Fruit fly (Drosophila melanogaster) whole organism, embryonic: ENCODE results near the gene Hez.

Experiments
- Aef1 ChIP-seq: fragments of 200-800 bp; sonication (Bioruptor generic); IDR thresholded peaks from 3 replicates; pipeline ENCODE4 v1.3.6; 2022; ENCODE audit warnings: missing biosample characterization, missing genetic modification characterization
- Awh ChIP-seq: fragments of 200-800 bp; sonication (Bioruptor generic); IDR thresholded peaks from 2 replicates; pipeline ENCODE4, ENCODE4 v1.3.6; 2022; ENCODE audit warnings: missing biosample characterization, missing genetic modification characterization
- BEAF-32 ChIP-seq: fragments of 200-800 bp; sonication (Bioruptor generic); optimal IDR thresholded peaks from 3 replicates; lab custom pipeline; 2017; ENCODE audit warnings: missing biosample characterization, missing genetic modification characterization, mild to moderate bottlenecking, moderate library complexity, missing genetic modification reagents
- CG10274 ChIP-seq: fragments of 200-800 bp; sonication (Bioruptor generic); optimal IDR thresholded peaks from 3 replicates; lab custom pipeline; 2017; ENCODE audit warnings: missing biosample characterization, mild to moderate bottlenecking, missing genetic modification characterization
- CG10366 ChIP-seq: fragments of 200-800 bp; sonication (Bioruptor generic); IDR thresholded peaks from 2 replicates; pipeline ENCODE4 v1.3.6; 2022; ENCODE audit warnings: missing biosample characterization, missing genetic modification characterization
- CG10462 ChIP-seq: fragments of 200-800 bp; sonication (Bioruptor generic); optimal IDR thresholded peaks from 2 replicates; lab custom pipeline; 2016; ENCODE audit warnings: missing biosample characterization, missing genetic modification characterization
- CG11247 ChIP-seq: fragments of 200-800 bp; sonication (Bioruptor generic); IDR thresholded peaks from 2 replicates; pipeline ENCODE4 v1.3.6; 2022; ENCODE audit warnings: missing biosample characterization, missing genetic modification characterization
- CG11560 ChIP-seq: fragments of 200-800 bp; sonication (Bioruptor generic); IDR thresholded peaks from 3 replicates; pipeline ENCODE4 v1.3.6; 2022; ENCODE audit warnings: missing biosample characterization, missing genetic modification characterization
- CG13287 ChIP-seq: fragments of 200-800 bp; sonication (Bioruptor generic); IDR thresholded peaks from 2 replicates; pipeline ENCODE4 v1.3.6; 2022; ENCODE audit warnings: missing biosample characterization, missing genetic modification characterization; ENCODE audit not compliant: partially characterized antibody
- CG13296 ChIP-seq: fragments of 200-800 bp; sonication (Bioruptor generic); optimal IDR thresholded peaks from 3 replicates; lab custom pipeline; 2018; ENCODE audit warnings: missing biosample characterization, mild to moderate bottlenecking, missing genetic modification characterization
- CG13775 ChIP-seq: fragments of 200-800 bp; sonication (Bioruptor generic); optimal IDR thresholded peaks from 3 replicates; lab custom pipeline; 2017; ENCODE audit warnings: missing biosample characterization, mild to moderate bottlenecking, missing genetic modification characterization
- CG13894 ChIP-seq: fragments of 200-800 bp; sonication (Bioruptor generic); optimal IDR thresholded peaks from 3 replicates; lab custom pipeline; 2018; ENCODE audit warnings: missing biosample characterization, mild to moderate bottlenecking, missing genetic modification characterization, moderate library complexity
- CG15011 ChIP-seq: fragments of 200-800 bp; sonication (Bioruptor generic); optimal IDR thresholded peaks from 3 replicates; lab custom pipeline; 2018; ENCODE audit warnings: missing biosample characterization, mild to moderate bottlenecking, missing genetic modification characterization
- CG1647 ChIP-seq: fragments of 200-800 bp; sonication (Bioruptor generic); optimal IDR thresholded peaks from 3 replicates; lab custom pipeline; 2016; ENCODE audit warnings: missing biosample characterization, missing genetic modification characterization
- CG17802 ChIP-seq: fragments of 200-800 bp; sonication (Bioruptor generic); optimal IDR thresholded peaks from 2 replicates; lab custom pipeline; 2018; ENCODE audit warnings: missing biosample characterization, mild to moderate bottlenecking, missing genetic modification characterization, moderate library complexity
- CG2129 ChIP-seq: fragments of 200-800 bp; sonication (Bioruptor generic); IDR thresholded peaks from 2 replicates; pipeline ENCODE4 v1.3.6; 2022; ENCODE audit warnings: missing biosample characterization, missing genetic modification characterization; ENCODE audit not compliant: partially characterized antibody
- CG2202 ChIP-seq: fragments of 200-800 bp; sonication (Bioruptor generic); optimal IDR thresholded peaks from 2 replicates; lab custom pipeline; 2018; ENCODE audit warnings: missing biosample characterization, mild to moderate bottlenecking, missing genetic modification characterization
- CG31441 ChIP-seq: fragments of 200-800 bp; sonication (Bioruptor generic); IDR thresholded peaks from 2 replicates; pipeline ENCODE4 v1.3.6; 2022; ENCODE audit warnings: missing biosample characterization, missing genetic modification characterization
- CG3281 ChIP-seq: fragments of 200-800 bp; sonication (Bioruptor generic); optimal IDR thresholded peaks from 3 replicates; lab custom pipeline; 2017; ENCODE audit warnings: missing biosample characterization, mild to moderate bottlenecking, missing genetic modification characterization
- CG34376 ChIP-seq: fragments of 200-800 bp; sonication (Bioruptor generic); optimal IDR thresholded peaks from 2 replicates; lab custom pipeline; 2018; ENCODE audit warnings: missing biosample characterization, mild to moderate bottlenecking, missing genetic modification characterization
- CG4404 ChIP-seq: fragments of 200-800 bp; sonication (Bioruptor generic); IDR thresholded peaks from 2 replicates; pipeline ENCODE4 v1.3.6; 2022; ENCODE audit warnings: missing biosample characterization, missing genetic modification characterization
- CG4730 ChIP-seq: fragments of 200-800 bp; sonication (Bioruptor generic); IDR thresholded peaks from 2 replicates; pipeline ENCODE4 v1.3.6; 2022; ENCODE audit warnings: missing biosample characterization, missing genetic modification characterization
- CG4820 ChIP-seq: fragments of 200-800 bp; sonication (Bioruptor generic); optimal IDR thresholded peaks from 3 replicates; lab custom pipeline; 2016; ENCODE audit warnings: missing biosample characterization, missing genetic modification characterization
- CG5245 ChIP-seq: fragments of 200-800 bp; sonication (Bioruptor generic); optimal IDR thresholded peaks from 3 replicates; lab custom pipeline; 2016; ENCODE audit warnings: missing biosample characterization, missing genetic modification characterization
- CG6854 ChIP-seq: fragments of 200-800 bp; sonication (Bioruptor generic); optimal IDR thresholded peaks from 3 replicates; lab custom pipeline; 2017; ENCODE audit warnings: missing biosample characterization, mild to moderate bottlenecking, missing genetic modification characterization
- CG9727 ChIP-seq: fragments of 200-800 bp; sonication (Bioruptor generic); optimal IDR thresholded peaks from 3 replicates; lab custom pipeline; 2017; ENCODE audit warnings: missing biosample characterization, mild to moderate bottlenecking, missing genetic modification characterization
- CHES-1-like ChIP-seq: fragments of 200-800 bp; sonication (Bioruptor generic); optimal IDR thresholded peaks from 2 replicates; lab custom pipeline; 2016; ENCODE audit warnings: missing biosample characterization, missing genetic modification characterization
- Drgx ChIP-seq: fragments of 200-800 bp; sonication (Bioruptor generic); IDR thresholded peaks from 2 replicates; pipeline ENCODE4 v1.3.6; 2022; ENCODE audit warnings: missing biosample characterization, missing genetic modification characterization
- Fer2 ChIP-seq: fragments of 200-800 bp; sonication (Bioruptor generic); optimal IDR thresholded peaks from 2 replicates; lab custom pipeline; 2018; ENCODE audit warnings: missing biosample characterization, mild to moderate bottlenecking, missing genetic modification characterization, moderate library complexity
- NFAT ChIP-seq: fragments of 200-800 bp; sonication (Bioruptor generic); IDR thresholded peaks from 2 replicates; pipeline ENCODE4 v1.3.6; 2022; ENCODE audit warnings: missing biosample characterization, missing genetic modification characterization
- Nf-YA ChIP-seq: fragments of 200-800 bp; sonication (Bioruptor generic); IDR thresholded peaks from 2 replicates; pipeline ENCODE4 v1.3.6; 2022; ENCODE audit warnings: missing biosample characterization, missing genetic modification characterization
- Ptx1 ChIP-seq: fragments of 200-800 bp; sonication (Bioruptor generic); IDR thresholded peaks from 2 replicates; pipeline ENCODE4 v1.3.6; 2022; ENCODE audit warnings: missing biosample characterization, missing genetic modification characterization
- Six4 ChIP-seq: fragments of 200-800 bp; sonication (Bioruptor generic); optimal IDR thresholded peaks from 2 replicates; lab custom pipeline; 2016; ENCODE audit warnings: missing biosample characterization, missing genetic modification characterization
- YL-1 ChIP-seq: fragments of 200-800 bp; sonication (Bioruptor generic); optimal IDR thresholded peaks from 3 replicates; lab custom pipeline; 2017; ENCODE audit warnings: missing biosample characterization, mild to moderate bottlenecking, missing genetic modification characterization
- ash1 ChIP-seq: fragments of 200-800 bp; sonication (Bioruptor generic); optimal IDR thresholded peaks from 2 replicates; lab custom pipeline; 2018; ENCODE audit warnings: missing biosample characterization, mild to moderate bottlenecking, missing genetic modification characterization
- bcd ChIP-seq: fragments of 200-800 bp; sonication (Bioruptor generic); optimal IDR thresholded peaks from 2 replicates; lab custom pipeline; 2017; ENCODE audit warnings: missing biosample characterization, mild to moderate bottlenecking, missing genetic modification characterization
- br ChIP-seq: fragments of >200 bp; optimal IDR thresholded peaks from 2 replicates; lab custom pipeline; 2017
- crc ChIP-seq: fragments of 200-800 bp; sonication (Bioruptor generic); optimal IDR thresholded peaks from 2 replicates; lab custom pipeline; 2016; ENCODE audit warnings: missing biosample characterization, missing genetic modification characterization
- dysf ChIP-seq: fragments of 200-800 bp; sonication (Bioruptor generic); IDR thresholded peaks from 3 replicates; pipeline ENCODE4 v1.3.6; 2022; ENCODE audit warnings: missing biosample characterization, missing genetic modification characterization
- ems ChIP-seq: fragments of 200-800 bp; sonication (Bioruptor generic); optimal IDR thresholded peaks from 3 replicates; lab custom pipeline; 2016; ENCODE audit warnings: missing biosample characterization, missing genetic modification characterization
- en ChIP-seq: fragments of 200-800 bp; sonication (Bioruptor generic); optimal IDR thresholded peaks from 2 replicates; lab custom pipeline; 2016; ENCODE audit warnings: missing biosample characterization, missing genetic modification characterization
- fd102C ChIP-seq: fragments of 200-800 bp; sonication (Bioruptor generic); optimal IDR thresholded peaks from 2 replicates; lab custom pipeline; 2018; ENCODE audit warnings: missing biosample characterization, mild to moderate bottlenecking, missing genetic modification characterization, moderate library complexity
- h ChIP-seq: fragments of >200 bp; optimal IDR thresholded peaks from 2 replicates; lab custom pipeline; 2017
- lilli ChIP-seq: fragments of 200-800 bp; sonication (Bioruptor generic); optimal IDR thresholded peaks from 3 replicates; lab custom pipeline; 2016; ENCODE audit warnings: missing biosample characterization, missing genetic modification characterization
- salm ChIP-seq: fragments of 200-800 bp; sonication (Bioruptor generic); optimal IDR thresholded peaks from 2 replicates; lab custom pipeline; 2018; ENCODE audit warnings: missing biosample characterization, mild to moderate bottlenecking, missing genetic modification characterization
- scrt ChIP-seq: fragments of 200-800 bp; sonication (Bioruptor generic); optimal IDR thresholded peaks from 2 replicates; lab custom pipeline; 2018; ENCODE audit warnings: missing biosample characterization, mild to moderate bottlenecking, missing genetic modification characterization, moderate library complexity
- sd ChIP-seq: fragments of 200-800 bp; sonication (Bioruptor generic); optimal IDR thresholded peaks from 3 replicates; lab custom pipeline; 2018; ENCODE audit warnings: missing biosample characterization, mild to moderate bottlenecking, missing genetic modification characterization, moderate library complexity
- seq ChIP-seq: fragments of 200-800 bp; sonication (Bioruptor generic); IDR thresholded peaks from 2 replicates; pipeline ENCODE4 v1.3.6; 2022; ENCODE audit warnings: missing biosample characterization, missing genetic modification characterization
- sim ChIP-seq: fragments of 200-800 bp; sonication (Bioruptor generic); IDR thresholded peaks from 2 replicates; pipeline ENCODE4 v1.3.6; 2022; ENCODE audit warnings: missing biosample characterization, missing genetic modification characterization
- sisA ChIP-seq: fragments of 200-800 bp; sonication (Bioruptor generic); IDR thresholded peaks from 2 replicates; pipeline ENCODE4 v1.3.6; 2022; ENCODE audit warnings: missing biosample characterization, missing genetic modification characterization
- tio ChIP-seq: fragments of 200-800 bp; sonication (Bioruptor generic); optimal IDR thresholded peaks from 2 replicates; lab custom pipeline; 2017; ENCODE audit warnings: missing biosample characterization, missing genetic modification characterization, inconsistent platforms
- wor ChIP-seq: fragments of 200-800 bp; sonication (Bioruptor generic); IDR thresholded peaks from 2 replicates; pipeline ENCODE4 v1.3.6; 2022; ENCODE audit warnings: missing biosample characterization, missing genetic modification characterization

Hez gene

dm6 chr3L:9888630-9889130, 5.9 kb downstream of the Hez start, which contains the start of the genes Taf2 and CalpB (continued):
- TF ChIP-seq bcd (GFP tag; lab: Kevin White, UChicago) (peak; percentile 91), CG13894 (tag; lab: Kevin White, UChicago) (no peak), CG6854 (GFP tag; lab: Kevin White, UChicago) (peak; percentile 61), CG3281 (GFP tag; lab: Kevin White, UChicago) (peak; percentile 89), CG1647 (GFP tag; lab: Kevin White, UChicago) (no peak), Aef1 (GFP tag; lab: Robert Waterston, UW) (peak; percentile 76), CG31441 (peak; percentile 93), br (lab: Kevin White, UChicago) (no peak), NFAT (GFP tag; lab: Robert Waterston, UW) (peak; percentile 56), scrt (GFP tag; lab: Kevin White, UChicago) (peak; percentile 56), Fer2 (tag; lab: Kevin White, UChicago) (peak; percentile 84), YL-1 (GFP tag; lab: Kevin White, UChicago) (peak; percentile 87), CG10462 (peak; percentile 67), CG4404 (GFP tag; lab: Robert Waterston, UW) (peak; percentile 68), CG13775 (GFP tag; lab: Kevin White, UChicago) (peak; percentile 85), CG2202 (tag; lab: Kevin White, UChicago) (peak; percentile 52), sim (GFP tag; lab: Robert Waterston, UW) (no peak), CG10274 (GFP tag; lab: Kevin White, UChicago) (no peak), dysf (peak; percentile 88), Six4 (GFP tag; lab: Kevin White, UChicago) (peak; percentile 79), sisA (GFP tag; lab: Robert Waterston, UW) (peak; percentile 69), en (GFP tag; lab: Kevin White, UChicago) (no peak), salm (peak; percentile 81), ems (peak; percentile 39), CG4820 (GFP tag; lab: Kevin White, UChicago) (peak; percentile 81), CG4730 (peak; percentile 72), BEAF-32 (GFP tag; lab: Kevin White, UChicago) (peak; percentile 34), lilli (GFP tag; lab: Kevin White, UChicago) (peak; percentile 73), fd102C (GFP tag; lab: Kevin White, UChicago) (no peak), CG13296 (GFP tag; lab: Kevin White, UChicago) (peak; percentile 90), sd (peak; percentile 44), CG17802 (peak; percentile 29), CG15011 (GFP tag; lab: Kevin White, UChicago) (peak; percentile 62), seq (peak; percentile 56; the same call in 1 of the 2 replicates), crc (GFP tag; lab: Kevin White, UChicago) (no peak), Drgx (GFP tag; lab: Robert Waterston, UW) (peak; percentile 84), Nf-YA (GFP tag; lab: Robert Waterston, UW) (peak; percentile 55; the same call in 1 of the 2 replicates), CG5245 (peak; percentile 59), CG2129 (GFP tag; lab: Robert Waterston, UW) (no peak), CG10366 (GFP tag; lab: Robert Waterston, UW) (peak; percentile 74), CHES-1-like (GFP tag; lab: Kevin White, UChicago) (peak; percentile 55), CG34376 (GFP tag; lab: Kevin White, UChicago) (peak; percentile 36), CG13287 (GFP tag; lab: Robert Waterston, UW) (peak; percentile 29), tio (no peak), Ptx1 (GFP tag; lab: Robert Waterston, UW) (peak; percentile 91), CG9727 (GFP tag; lab: Kevin White, UChicago) (peak; percentile 89), h (no peak), Awh (peak; percentile 81), CG11560 (tag; lab: Robert Waterston, UW) (0 out of 3 replicates have a peak, but pooled peaks have one; percentile 22), CG11247 (GFP tag; lab: Robert Waterston, UW) (peak; percentile 58; the same call in 1 of the 2 replicates), wor (GFP tag; lab: Robert Waterston, UW) (peak; percentile 67), ash1 (GFP tag; lab: Kevin White, UChicago) (no peak)
